Worm (Caenorhabditis elegans) whole organism, midembryonic: Measurements from ENCODE around the gene folr-1.

Experiments
- klf-2 ChIP-seq: fragments of 200-800 bp; sonication (Bioruptor generic); conservative IDR thresholded peaks from 2 replicates; pipeline ENCODE4 v1.3.6; 2022; ENCODE audit warnings: missing genetic modification reagents, missing genetic modification characterization, missing compliant biosample characterization
- tab-1 ChIP-seq: fragments of 200-800 bp; sonication (Bioruptor generic); IDR thresholded peaks from 2 replicates; pipeline ENCODE4 v1.3.6; 2022; ENCODE audit warnings: missing genetic modification characterization, missing compliant biosample characterization
- ztf-23 ChIP-seq: fragments of 200-800 bp; sonication (Bioruptor generic); IDR thresholded peaks from 2 replicates; pipeline ENCODE4 v1.3.6; 2022; ENCODE audit warnings: missing genetic modification reagents, missing genetic modification characterization, missing compliant biosample characterization
- ztf-29 ChIP-seq: fragments of 200-800 bp; sonication (Bioruptor generic); IDR thresholded peaks from 2 replicates; pipeline ENCODE4 v1.3.6; 2022; ENCODE audit warnings: missing genetic modification reagents, missing genetic modification characterization, missing compliant biosample characterization

- TF ChIP-seq klf-2 (GFP tag; lab: Robert Waterston, UW) (no peak), ztf-29 (GFP tag; lab: Robert Waterston, UW) (no peak), tab-1 (GFP tag; lab: Robert Waterston, UW) (no peak), ztf-23 (GFP tag; lab: Robert Waterston, UW) (no peak)
Measured at ce11 chrX:9872554-9872953, 46.5 kb upstream of the folr-1 start, which contains the start of gene R07B1.8.
